Worm (Caenorhabditis elegans): ENCODE results near the gene ctsa-4.1.

Gene ctsa-4.1

ce11 chrII:6370110-6370509 lies 3.3 kb downstream of the ctsa-4.1 start (continued):
- TF ChIP-seq unc-55 (GFP tag; optimal IDR thresholded peaks at IDR 0.05), result peak; percentile 86
- no peak for TF ChIP-seq sox-4 (tag; optimal IDR thresholded peaks at IDR 0.05)
- no peak for TF ChIP-seq ttx-3 (tag; optimal IDR thresholded peaks at IDR 0.05)
- TF ChIP-seq odd-2 (tag; optimal IDR thresholded peaks at IDR 0.05), result no peak
- TF ChIP-seq che-1 (tag; optimal IDR thresholded peaks at IDR 0.05), result no peak
- no peak for TF ChIP-seq ceh-6 (GFP tag; optimal IDR thresholded peaks at IDR 0.05)
- no peak for TF ChIP-seq K02D7.2 (tag; optimal IDR thresholded peaks at IDR 0.05)
- peak; percentile 26 for TF ChIP-seq rnt-1 (tag; optimal IDR thresholded peaks at IDR 0.05)
- no peak for TF ChIP-seq ama-1 (optimal IDR thresholded peaks at IDR 0.05)
- peak; percentile 63 for TF ChIP-seq dve-1 (tag; optimal IDR thresholded peaks at IDR 0.05)
- TF ChIP-seq gmeb-2 (tag; optimal IDR thresholded peaks at IDR 0.05), result no peak
- TF ChIP-seq ceh-30 (tag; optimal IDR thresholded peaks at IDR 0.05), result no peak
- TF ChIP-seq zip-5 (tag; optimal IDR thresholded peaks at IDR 0.05), result no peak
- TF ChIP-seq ceh-18 (tag; optimal IDR thresholded peaks at IDR 0.05), result peak; percentile 64
- no peak for TF ChIP-seq tbx-7 (tag; optimal IDR thresholded peaks at IDR 0.05)
- peak; percentile 79 for TF ChIP-seq pax-1 (tag; optimal IDR thresholded peaks at IDR 0.05)
- no peak for TF ChIP-seq lim-6 (tag; optimal IDR thresholded peaks at IDR 0.05)
- TF ChIP-seq sox-2 (GFP tag; IDR thresholded peaks at IDR 0.05), result no peak
- TF ChIP-seq ceh-19 (GFP tag; optimal IDR thresholded peaks at IDR 0.05), result no peak
- no peak for TF ChIP-seq ceh-34 (tag; optimal IDR thresholded peaks at IDR 0.05)
- TF ChIP-seq hlh-13 (GFP tag; optimal IDR thresholded peaks at IDR 0.05), result no peak
- no peak for TF ChIP-seq unc-86 (tag; optimal IDR thresholded peaks at IDR 0.05)
- TF ChIP-seq pag-3 (tag; optimal IDR thresholded peaks at IDR 0.05; ENCODE audit: borderline replicate concordance), result no peak
- no peak for TF ChIP-seq C38D4.7 (GFP tag; optimal IDR thresholded peaks at IDR 0.05)
- TF ChIP-seq elt-4 (tag; optimal IDR thresholded peaks at IDR 0.05), result no peak
- no peak for TF ChIP-seq nhr-232 (tag; optimal IDR thresholded peaks at IDR 0.05)
- TF ChIP-seq pqm-1 (tag; optimal IDR thresholded peaks at IDR 0.05), result no peak
- TF ChIP-seq ceh-9 (tag; optimal IDR thresholded peaks at IDR 0.05), result no peak

- TF ChIP-seq lin-11 (tag; optimal IDR thresholded peaks at IDR 0.05) (no peak), hlh-13 (GFP tag; optimal IDR thresholded peaks at IDR 0.05) (no peak), K09A11.1 (tag; optimal IDR thresholded peaks at IDR 0.05; ENCODE audit: insufficient read depth) (no peak), ztf-16 (tag; optimal IDR thresholded peaks at IDR 0.05) (no peak), hlh-30 (tag; optimal IDR thresholded peaks at IDR 0.05; ENCODE audit: insufficient read depth) (no peak), Y22D7AL.16 (tag; optimal IDR thresholded peaks at IDR 0.05) (no peak)
These were observed 4.2 kb downstream of the ctsa-4.1 start, which contains the start of gene lin-23 for ce11 chrII:6371003-6371402. TSS of gene lin-23 (plus strand) at chrII:6371303.

- TF ChIP-seq ttx-3 (tag; optimal IDR thresholded peaks at IDR 0.05), result no peak
- no peak for TF ChIP-seq pha-4 (tag; optimal IDR thresholded peaks at IDR 0.05)
- TF ChIP-seq unc-55 (GFP tag; optimal IDR thresholded peaks at IDR 0.05), result no peak
- no peak for TF ChIP-seq F13H6.1 (tag; optimal IDR thresholded peaks at IDR 0.05)
- no peak for TF ChIP-seq C08G9.2 (tag; optimal IDR thresholded peaks at IDR 0.05)
- no peak for TF ChIP-seq pha-2 (tag; optimal IDR thresholded peaks at IDR 0.05)
- no peak for TF ChIP-seq nhr-232 (tag; optimal IDR thresholded peaks at IDR 0.05)
- TF ChIP-seq lin-11 (tag; optimal IDR thresholded peaks at IDR 0.05), result no peak
- no peak for TF ChIP-seq hlh-6 (tag; optimal IDR thresholded peaks at IDR 0.05)
- no peak for TF ChIP-seq elt-2 (tag; optimal IDR thresholded peaks at IDR 0.05)
- TF ChIP-seq gmeb-2 (tag; optimal IDR thresholded peaks at IDR 0.05), result no peak
- no peak for TF ChIP-seq ama-1 (optimal IDR thresholded peaks at IDR 0.05)
- TF ChIP-seq ets-4 (tag; optimal IDR thresholded peaks at IDR 0.05), result no peak
- TF ChIP-seq pag-3 (tag; optimal IDR thresholded peaks at IDR 0.05; ENCODE audit: borderline replicate concordance), result no peak
- TF ChIP-seq zip-5 (tag; optimal IDR thresholded peaks at IDR 0.05), result no peak
- TF ChIP-seq tbx-7 (tag; optimal IDR thresholded peaks at IDR 0.05), result no peak
- no peak for TF ChIP-seq lim-6 (tag; optimal IDR thresholded peaks at IDR 0.05)
- TF ChIP-seq pat-9 (tag; optimal IDR thresholded peaks at IDR 0.05), result no peak
These were observed 6.6 kb downstream of the ctsa-4.1 start for ce11 chrII:6373361-6373760.
